Worm (Caenorhabditis elegans): Measurements from ENCODE around the gene gst-42.

ce11 chrX:11752289-11752688 lies 24.6 kb upstream of the gst-42 start:
- no peak for TF ChIP-seq him-1 (tag; optimal IDR thresholded peaks at IDR 0.05)
- no peak for TF ChIP-seq W03F9.2 (tag; optimal IDR thresholded peaks at IDR 0.05)
- no peak for TF ChIP-seq dao-5 (tag; optimal IDR thresholded peaks at IDR 0.05)
